Worm (Caenorhabditis elegans) whole organism, L3 larva: ENCODE results near the gene aco-2.

Experiments used
- aly-2 ChIP-seq: fragments of 150-350 bp; optimal IDR thresholded peaks from 2 replicates; lab custom pipeline; 2014; ENCODE audit warnings: missing biosample characterization, missing genetic modification characterization
- ceh-82 ChIP-seq: fragments of 150-350 bp; optimal IDR thresholded peaks from 2 replicates; lab custom pipeline; 2014; ENCODE audit warnings: missing biosample characterization, missing genetic modification characterization
- elt-2 ChIP-seq: sonication (generic microtip); optimal IDR thresholded peaks from 2 replicates; lab custom pipeline; 2016; ENCODE audit warnings: missing genetic modification reagents, mild to moderate bottlenecking, missing genetic modification characterization, missing compliant biosample characterization
- elt-3 ChIP-seq, 3 experiments: fragments of 150-350 bp in 1 of 3; sonication (generic microtip) in 2 of 3; optimal IDR thresholded peaks; 2 replicates in 2 of 3; 4 replicates in 1 of 3; lab custom pipeline; 2014 to 2017; ENCODE audit warnings: missing biosample characterization in 3 of 3, missing genetic modification characterization in 3 of 3
- fos-1 ChIP-seq: fragments of 150-350 bp; optimal IDR thresholded peaks from 2 replicates; lab custom pipeline; 2014; ENCODE audit warnings: missing biosample characterization, missing genetic modification characterization
- lin-15B ChIP-seq: fragments of 150-350 bp; optimal IDR thresholded peaks from 2 replicates; lab custom pipeline; 2014; ENCODE audit warnings: missing biosample characterization, missing genetic modification characterization
- snpc-4 ChIP-seq: fragments of 150-350 bp; optimal IDR thresholded peaks from 2 replicates; lab custom pipeline; 2014; ENCODE audit warnings: missing biosample characterization, missing genetic modification characterization
- tbx-2 ChIP-seq: sonication (generic microtip); optimal IDR thresholded peaks from 2 replicates; lab custom pipeline; 2016; ENCODE audit warnings: mild to moderate bottlenecking, missing genetic modification characterization, missing compliant biosample characterization
- zag-1 ChIP-seq: fragments of 150-350 bp; optimal IDR thresholded peaks from 2 replicates; lab custom pipeline; 2014; ENCODE audit warnings: missing biosample characterization, missing genetic modification characterization

- no peak for TF ChIP-seq tbx-2 (tag; lab: Kevin White, UChicago)
- peak; percentile 19 for TF ChIP-seq elt-2 (tag; lab: Kevin White, UChicago)
- TF ChIP-seq snpc-4 (tag; lab: Kevin White, UChicago), result no peak
- TF ChIP-seq ceh-82 (tag; lab: Kevin White, UChicago), result no peak
- TF ChIP-seq fos-1 (tag; lab: Kevin White, UChicago), result no peak
- no peak for TF ChIP-seq elt-3 (tag; optimal IDR thresholded peaks at IDR 0.05; lab: Kevin White, UChicago)
- no peak for TF ChIP-seq lin-15B
- no peak for TF ChIP-seq zag-1 (tag; lab: Kevin White, UChicago)
- TF ChIP-seq aly-2, result no peak
Observed at ce11 chrIII:7977224-7977623, 3.7 kb downstream of the aco-2 start.
